Fruit fly (Drosophila melanogaster): ENCODE results near the gene CG34284.
A peak's percentile ranks its signal among the peaks of the same experiment; 100 is the strongest.

CG34284 gene

dm6 chr3R:18902858-18903257 is at the start of gene CG34284:
CG34284 (minus strand) TSS chr3R:18902933.
- no peak for TF ChIP-seq brk (GFP tag; optimal IDR thresholded peaks at IDR 0.05)
- TF ChIP-seq HLH106 (tag; optimal IDR thresholded peaks at IDR 0.05) = no peak
- TF ChIP-seq Sp1 (GFP tag; optimal IDR thresholded peaks at IDR 0.05) = no peak
- no peak for TF ChIP-seq jim (GFP tag; optimal IDR thresholded peaks at IDR 0.05)
- no peak for TF ChIP-seq lola (GFP tag; optimal IDR thresholded peaks at IDR 0.05)
- TF ChIP-seq Hr78 (GFP tag; optimal IDR thresholded peaks at IDR 0.05) = no peak
- TF ChIP-seq woc (GFP tag; optimal IDR thresholded peaks at IDR 0.05) = no peak
- no peak for TF ChIP-seq OdsH (GFP tag; optimal IDR thresholded peaks at IDR 0.05)
- TF ChIP-seq foxo (GFP tag; optimal IDR thresholded peaks at IDR 0.05) = no peak

- TF ChIP-seq Vsx2 (GFP tag; optimal IDR thresholded peaks at IDR 0.05; ENCODE audit: partially characterized antibody) = no peak
These were observed 47.2 kb upstream of the CG34284 start, which contains the start of gene CG43732 for dm6 chr3R:18949896-18950295. CG43732 (plus strand) TSS chr3R:18950196.

dm6 chr3R:18949131-18949530 is 46.4 kb upstream of the CG34284 start:
- no peak for TF ChIP-seq h (GFP tag; optimal IDR thresholded peaks at IDR 0.05)
- no peak for TF ChIP-seq Abd-B (GFP tag; optimal IDR thresholded peaks at IDR 0.05)

- TF ChIP-seq Dfd (GFP tag; optimal IDR thresholded peaks at IDR 0.05) = peak; percentile 78
- TF ChIP-seq N (GFP tag; optimal IDR thresholded peaks at IDR 0.05) = no peak
These were observed 44.6 kb upstream of the CG34284 start for dm6 chr3R:18947307-18947706.

- TF ChIP-seq pan (optimal IDR thresholded peaks at IDR 0.05) = no peak
- TF ChIP-seq Sp1 (GFP tag; optimal IDR thresholded peaks at IDR 0.05) = no peak
- TF ChIP-seq Hnf4 (GFP tag; optimal IDR thresholded peaks at IDR 0.05) = no peak
- TF ChIP-seq usp (GFP tag; optimal IDR thresholded peaks at IDR 0.05) = no peak
- no peak for TF ChIP-seq foxo (GFP tag; optimal IDR thresholded peaks at IDR 0.05)
- no peak for TF ChIP-seq sage (GFP tag; optimal IDR thresholded peaks at IDR 0.05)
These were observed 29.0 kb upstream of the CG34284 start for dm6 chr3R:18931725-18932124.

- TF ChIP-seq h (GFP tag; optimal IDR thresholded peaks at IDR 0.05) (peak; percentile 18), woc (GFP tag; optimal IDR thresholded peaks at IDR 0.05) (no peak), psq (GFP tag; optimal IDR thresholded peaks at IDR 0.05) (peak; percentile 10), CrebA (GFP tag; optimal IDR thresholded peaks at IDR 0.05; ENCODE audit: borderline replicate concordance) (no peak), br (GFP tag; optimal IDR thresholded peaks at IDR 0.05) (peak; percentile 32), Dif (GFP tag; optimal IDR thresholded peaks at IDR 0.05; ENCODE audit: partially characterized antibody) (peak; percentile 44), HLH106 (tag; optimal IDR thresholded peaks at IDR 0.05) (peak; percentile 20), Vsx2 (GFP tag; optimal IDR thresholded peaks at IDR 0.05; ENCODE audit: partially characterized antibody) (no peak), foxo (GFP tag; optimal IDR thresholded peaks at IDR 0.05) (peak in 1 of 2 experiments; percentile 22), rgr (GFP tag; optimal IDR thresholded peaks at IDR 0.05) (peak; percentile 63), brk (GFP tag; optimal IDR thresholded peaks at IDR 0.05) (no peak), dmrt93B (GFP tag; optimal IDR thresholded peaks at IDR 0.05) (peak; percentile 51), OdsH (GFP tag; optimal IDR thresholded peaks at IDR 0.05) (no peak), N (GFP tag; optimal IDR thresholded peaks at IDR 0.05) (no peak), CG9705 (GFP tag; optimal IDR thresholded peaks at IDR 0.05) (peak; percentile 40), CG32264 (GFP tag; optimal IDR thresholded peaks at IDR 0.05) (no peak), tai (GFP tag; optimal IDR thresholded peaks at IDR 0.05) (no peak), sv (GFP tag; optimal IDR thresholded peaks at IDR 0.05) (peak; percentile 45), Mio (GFP tag; optimal IDR thresholded peaks at IDR 0.05) (no peak)
These were observed 26.4 kb upstream of the CG34284 start, which contains the start of gene CG42613 for dm6 chr3R:18928918-18929705. CG42613 (plus strand) TSS chr3R:18929196.
